Worm (Caenorhabditis elegans) whole organism, young adult: ENCODE results near the gene ttr-45.

Experiments
- F57A8.1 ChIP-seq: fragments of 200-800 bp; sonication (Bioruptor generic); optimal IDR thresholded peaks from 2 replicates; lab custom pipeline; 2018; ENCODE audit warnings: mild to moderate bottlenecking, missing genetic modification characterization, moderate library complexity, missing compliant biosample characterization
- Y79H2A.3 ChIP-seq: fragments of 200-800 bp; sonication (Bioruptor generic); conservative IDR thresholded peaks from 2 replicates; pipeline ENCODE4 v1.3.6; 2022; ENCODE audit warnings: missing genetic modification reagents, missing genetic modification characterization, missing compliant biosample characterization
- akir-1 ChIP-seq: fragments of 200-800 bp; sonication (Bioruptor generic); optimal IDR thresholded peaks from 2 replicates; lab custom pipeline; 2018; ENCODE audit warnings: mild to moderate bottlenecking, missing genetic modification characterization, moderate library complexity, missing compliant biosample characterization
- dox-1 ChIP-seq: fragments of 200-800 bp; sonication (Bioruptor generic); IDR thresholded peaks from 2 replicates; pipeline ENCODE4 v1.3.6; 2022; ENCODE audit warnings: missing genetic modification reagents, missing genetic modification characterization, missing compliant biosample characterization
- lin-54 ChIP-seq: fragments of 200-800 bp; sonication (Bioruptor generic); optimal IDR thresholded peaks from 2 replicates; lab custom pipeline; 2018; ENCODE audit warnings: mild to moderate bottlenecking, missing genetic modification characterization, missing compliant biosample characterization
- lsl-1 ChIP-seq: fragments of 200-800 bp; sonication (Bioruptor generic); optimal IDR thresholded peaks from 2 replicates; lab custom pipeline; 2018; ENCODE audit warnings: mild to moderate bottlenecking, missing genetic modification characterization, moderate library complexity, missing compliant biosample characterization
- unc-62 ChIP-seq: fragments of 150-350 bp; optimal IDR thresholded peaks from 2 replicates; lab custom pipeline; 2014; ENCODE audit warnings: missing biosample characterization, missing genetic modification reagents, missing genetic modification characterization

- no peak for TF ChIP-seq akir-1
- TF ChIP-seq dox-1 (GFP tag; lab: Robert Waterston, UW), result no peak
- no peak for TF ChIP-seq unc-62 (GFP tag; lab: Kevin White, UChicago)
- TF ChIP-seq lin-54 (GFP tag; lab: Kevin White, UChicago), result no peak
- TF ChIP-seq Y79H2A.3 (GFP tag; lab: Robert Waterston, UW), result no peak
- TF ChIP-seq F57A8.1 (GFP tag; lab: Kevin White, UChicago), result no peak
- TF ChIP-seq lsl-1, result no peak
These were observed 14.4 kb downstream of the ttr-45 start for ce11 chrIV:13268385-13268784.
